Comparison of ENCODE assay signal across 4 worm cellular contexts in the genomic region with DNA sequence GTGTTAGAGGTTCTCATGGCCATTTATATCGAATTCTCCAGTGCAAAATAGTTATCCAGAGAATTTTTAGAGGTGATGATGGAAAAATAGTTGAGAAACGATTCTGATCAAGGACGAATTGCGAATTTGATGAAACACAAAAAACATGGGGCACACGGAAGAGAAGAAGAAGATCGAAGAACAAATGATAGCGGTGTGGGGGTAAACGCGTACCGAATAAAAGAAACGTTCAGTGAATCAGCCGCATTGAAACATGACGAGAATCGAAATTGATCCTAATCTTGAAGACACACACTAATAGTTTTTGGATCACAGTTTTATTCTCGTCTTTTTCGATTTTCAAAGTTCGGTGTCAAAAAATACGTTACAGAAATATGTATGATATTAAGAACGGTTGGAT.
TF ChIP-seq lines count a peak whose summit lies in the region.

No protein-coding gene starts in this region.

TF ChIP-seq in whole organism, L1 larva, 84 proteins besides CTCF, POLR2A, EP300 and RAD21:
- TF ChIP-seq blmp-1 (tag; optimal IDR thresholded peaks at IDR 0.05; lab: Kevin White, UChicago) (peak; percentile 36), C16A3.4 (tag; optimal IDR thresholded peaks at IDR 0.05; lab: Kevin White, UChicago) (no peak)

TF ChIP-seq in whole organism, L2 larva, 48 proteins besides CTCF, POLR2A, EP300 and RAD21 (continues in another document):
- TF ChIP-seq lin-39 (tag; optimal IDR thresholded peaks at IDR 0.05; lab: Kevin White, UChicago): no peak
- no peak for TF ChIP-seq zag-1 (tag; optimal IDR thresholded peaks at IDR 0.05; lab: Kevin White, UChicago)
- TF ChIP-seq nhr-12 (tag; optimal IDR thresholded peaks at IDR 0.05; lab: Kevin White, UChicago): no peak
- no peak for TF ChIP-seq nhr-10 (tag; optimal IDR thresholded peaks at IDR 0.05; lab: Kevin White, UChicago)
- TF ChIP-seq lin-11 (tag; optimal IDR thresholded peaks at IDR 0.05; lab: Kevin White, UChicago): no peak
- TF ChIP-seq egl-27 (tag; optimal IDR thresholded peaks at IDR 0.05; lab: Kevin White, UChicago): no peak
- TF ChIP-seq ceh-16 (tag; optimal IDR thresholded peaks at IDR 0.05; lab: Kevin White, UChicago): peak; percentile 26
- TF ChIP-seq Y55F3AM.14 (GFP tag; optimal IDR thresholded peaks at IDR 0.05; lab: Kevin White, UChicago): no peak
- TF ChIP-seq nhr-25 (tag; optimal IDR thresholded peaks at IDR 0.05; lab: Kevin White, UChicago): peak; percentile 52
- no peak for TF ChIP-seq ZK546.5 (tag; optimal IDR thresholded peaks at IDR 0.05; lab: Kevin White, UChicago)
- TF ChIP-seq skn-1 (tag; optimal IDR thresholded peaks at IDR 0.05; lab: Kevin White, UChicago): no peak
- no peak for TF ChIP-seq F13H6.1 (tag; optimal IDR thresholded peaks at IDR 0.05; lab: Kevin White, UChicago)
- TF ChIP-seq unc-55 (GFP tag; optimal IDR thresholded peaks at IDR 0.05; lab: Kevin White, UChicago): no peak
- no peak for TF ChIP-seq elt-3 (tag; optimal IDR thresholded peaks at IDR 0.05; lab: Kevin White, UChicago)
- no peak for TF ChIP-seq ztf-1 (GFP tag; conservative IDR thresholded peaks at IDR 0.05; lab: Robert Waterston, UW)
- no peak for TF ChIP-seq nhr-237 (tag; optimal IDR thresholded peaks at IDR 0.05; lab: Kevin White, UChicago)
- TF ChIP-seq nhr-129 (tag; optimal IDR thresholded peaks at IDR 0.05; lab: Kevin White, UChicago): no peak
- no peak for TF ChIP-seq nhr-11 (tag; optimal IDR thresholded peaks at IDR 0.05; lab: Kevin White, UChicago)
- TF ChIP-seq crh-2 (tag; optimal IDR thresholded peaks at IDR 0.05; lab: Kevin White, UChicago): no peak
- no peak for TF ChIP-seq unc-62 (GFP tag; optimal IDR thresholded peaks at IDR 0.05; lab: Kevin White, UChicago)
- no peak for TF ChIP-seq ceh-82 (tag; optimal IDR thresholded peaks at IDR 0.05; lab: Kevin White, UChicago)
- TF ChIP-seq gmeb-1 (tag; optimal IDR thresholded peaks at IDR 0.05; lab: Kevin White, UChicago): no peak
- no peak for TF ChIP-seq elt-1 (tag; optimal IDR thresholded peaks at IDR 0.05; lab: Kevin White, UChicago)
- no peak for TF ChIP-seq alr-1 (tag; optimal IDR thresholded peaks at IDR 0.05; lab: Kevin White, UChicago)
- no peak for TF ChIP-seq nhr-6 (tag; optimal IDR thresholded peaks at IDR 0.05; lab: Kevin White, UChicago)
- TF ChIP-seq sma-3 (GFP tag; optimal IDR thresholded peaks at IDR 0.05; lab: Kevin White, UChicago): peak; percentile 29
- TF ChIP-seq nhr-21 (tag; optimal IDR thresholded peaks at IDR 0.05; lab: Kevin White, UChicago): peak; percentile 14
- no peak for TF ChIP-seq unc-39 (tag; optimal IDR thresholded peaks at IDR 0.05; lab: Kevin White, UChicago)
- no peak for TF ChIP-seq peb-1 (tag; optimal IDR thresholded peaks at IDR 0.05; lab: Kevin White, UChicago)
- TF ChIP-seq mbf-1 (tag; optimal IDR thresholded peaks at IDR 0.05; lab: Kevin White, UChicago): no peak

TF ChIP-seq in whole organism, L3 larva, 47 proteins besides CTCF, POLR2A, EP300 and RAD21:
- TF ChIP-seq nhr-43 (tag; optimal IDR thresholded peaks at IDR 0.05; lab: Kevin White, UChicago; ENCODE audit: poor library complexity, severe bottlenecking): peak; percentile 46
- TF ChIP-seq daf-12 (tag; optimal IDR thresholded peaks at IDR 0.05; lab: Kevin White, UChicago): no peak
- TF ChIP-seq egl-5 (tag; optimal IDR thresholded peaks at IDR 0.05; lab: Kevin White, UChicago): no peak
- TF ChIP-seq nhr-23 (tag; optimal IDR thresholded peaks at IDR 0.05; lab: Kevin White, UChicago): peak; percentile 68
- TF ChIP-seq nhr-25 (tag; optimal IDR thresholded peaks at IDR 0.05; lab: Kevin White, UChicago): peak; percentile 68
- no peak for TF ChIP-seq sea-2 (GFP tag; optimal IDR thresholded peaks at IDR 0.05; lab: Kevin White, UChicago)
- TF ChIP-seq elt-1 (tag; optimal IDR thresholded peaks at IDR 0.05; lab: Kevin White, UChicago): peak; percentile 77
- TF ChIP-seq nhr-237 (tag; optimal IDR thresholded peaks at IDR 0.05; lab: Kevin White, UChicago): no peak

TF ChIP-seq in whole organism, young adult, 124 proteins besides CTCF, POLR2A, EP300 and RAD21:
- peak; percentile 14; the same call in 1 of the 2 replicates for TF ChIP-seq nfyb-1 (GFP tag; IDR thresholded peaks at IDR 0.05; lab: Robert Waterston, UW)
- TF ChIP-seq F49E8.2 (tag; optimal IDR thresholded peaks at IDR 0.05; lab: Kevin White, UChicago; ENCODE audit: insufficient read depth): no peak
